Fruit fly (Drosophila melanogaster): Measurements from ENCODE around the gene CG13445.

CG13445 gene

dm6 chr3L:15771565-15771964 is 37.7 kb upstream of the CG13445 start (continued):
- peak; percentile 16 for TF ChIP-seq CG2712 (tag; optimal IDR thresholded peaks at IDR 0.05)
- no peak for TF ChIP-seq prd (optimal IDR thresholded peaks at IDR 0.05)
- TF ChIP-seq prd (GFP tag; IDR thresholded peaks at IDR 0.05) = peak; percentile 39; the same call in 1 of the 3 replicates
- TF ChIP-seq CG7357 (GFP tag; IDR thresholded peaks at IDR 0.05) = 0 out of 3 replicates have a peak, but pooled peaks have one; percentile 19
- peak; percentile 28 for TF ChIP-seq CG2678 (tag; optimal IDR thresholded peaks at IDR 0.05)
- peak; percentile 37 for TF ChIP-seq dmrt99B (tag; optimal IDR thresholded peaks at IDR 0.05)
- no peak for TF ChIP-seq bsh (GFP tag; optimal IDR thresholded peaks at IDR 0.05)
- peak; percentile 53; the same call in 2 of the 3 replicates for TF ChIP-seq zfh1 (GFP tag; IDR thresholded peaks at IDR 0.05)
- TF ChIP-seq Hmr (GFP tag; optimal IDR thresholded peaks at IDR 0.05) = peak; percentile 26
- TF ChIP-seq zen2 (GFP tag; IDR thresholded peaks at IDR 0.05; ENCODE audit: partially characterized antibody) = no peak
- TF ChIP-seq Hr51 (GFP tag; optimal IDR thresholded peaks at IDR 0.05) = peak in 1 of 2 experiments; percentile 26
- peak; percentile 68 for TF ChIP-seq sens (GFP tag)
- peak; percentile 3 for TF ChIP-seq CG18262 (tag; optimal IDR thresholded peaks at IDR 0.05)
- TF ChIP-seq CG9727 (GFP tag; optimal IDR thresholded peaks at IDR 0.05) = peak; percentile 10
- no peak for TF ChIP-seq CG2889 (GFP tag; IDR thresholded peaks at IDR 0.05)
- TF ChIP-seq gem (tag; optimal IDR thresholded peaks at IDR 0.05) = peak; percentile 38
- peak; percentile 24; the same call in 1 of the 2 replicates for TF ChIP-seq CG4404 (GFP tag; IDR thresholded peaks at IDR 0.05)
- peak; percentile 49; the same call in 1 of the 2 replicates for TF ChIP-seq slbo (GFP tag; IDR thresholded peaks at IDR 0.05)
- no peak for TF ChIP-seq Oaz (GFP tag; IDR thresholded peaks at IDR 0.05)
- TF ChIP-seq phol (tag; optimal IDR thresholded peaks at IDR 0.05) = peak; percentile 10
- no peak for TF ChIP-seq CG11560 (tag; IDR thresholded peaks at IDR 0.05)
- TF ChIP-seq CG7839 (tag; optimal IDR thresholded peaks at IDR 0.05) = peak; percentile 27
- peak; percentile 22 for TF ChIP-seq grau (tag; optimal IDR thresholded peaks at IDR 0.05)
- peak; percentile 48 for TF ChIP-seq CG3281 (GFP tag; optimal IDR thresholded peaks at IDR 0.05)
- peak; percentile 56 for TF ChIP-seq Med (GFP tag)

- no peak for TF ChIP-seq shn (GFP tag; optimal IDR thresholded peaks at IDR 0.05)
- no peak for TF ChIP-seq CG8281 (tag; optimal IDR thresholded peaks at IDR 0.05)
- no peak for TF ChIP-seq Mes4 (GFP tag; optimal IDR thresholded peaks at IDR 0.05)
- peak; percentile 21 for TF ChIP-seq Sry-β (GFP tag; optimal IDR thresholded peaks at IDR 0.05)
- peak; percentile 12 for TF ChIP-seq Hmr (GFP tag; optimal IDR thresholded peaks at IDR 0.05)
- TF ChIP-seq CG13424 (tag; optimal IDR thresholded peaks at IDR 0.05) = no peak
- no peak for TF ChIP-seq Dp (GFP tag; optimal IDR thresholded peaks at IDR 0.05)
- no peak for TF ChIP-seq maf-S (GFP tag; optimal IDR thresholded peaks at IDR 0.05)
- TF ChIP-seq Sox100B (GFP tag; optimal IDR thresholded peaks at IDR 0.05) = no peak
- no peak for TF ChIP-seq Six4 (GFP tag; optimal IDR thresholded peaks at IDR 0.05)
- TF ChIP-seq row (GFP tag; IDR thresholded peaks at IDR 0.05) = peak; percentile 44; the same call in 2 of the 3 replicates
- TF ChIP-seq eve (GFP tag; optimal IDR thresholded peaks at IDR 0.05) = peak in 1 of 2 experiments; percentile 31
- TF ChIP-seq CG18011 (GFP tag; optimal IDR thresholded peaks at IDR 0.05) = no peak
- TF ChIP-seq CG18599 (GFP tag; optimal IDR thresholded peaks at IDR 0.05) = peak; percentile 57
- no peak for TF ChIP-seq kah (GFP tag; optimal IDR thresholded peaks at IDR 0.05)
- peak; percentile 10 for TF ChIP-seq cwo (GFP tag; optimal IDR thresholded peaks at IDR 0.05)
- peak; percentile 2 for TF ChIP-seq CG11504 (tag; optimal IDR thresholded peaks at IDR 0.05)
- TF ChIP-seq CG2120 (GFP tag; optimal IDR thresholded peaks at IDR 0.05) = peak; percentile 29
- no peak for TF ChIP-seq CG3407 (GFP tag; optimal IDR thresholded peaks at IDR 0.05)
- TF ChIP-seq Xrp1 (GFP tag; IDR thresholded peaks at IDR 0.05) = no peak
- TF ChIP-seq CG14441 (GFP tag; IDR thresholded peaks at IDR 0.05) = no peak
- TF ChIP-seq vfl (GFP tag; optimal IDR thresholded peaks at IDR 0.05) = no peak
- TF ChIP-seq CG31441 (GFP tag; IDR thresholded peaks at IDR 0.05) = no peak
- no peak for TF ChIP-seq CG12155 (GFP tag; optimal IDR thresholded peaks at IDR 0.05)
- no peak for TF ChIP-seq gsb-n (tag; optimal IDR thresholded peaks at IDR 0.05)
- TF ChIP-seq ranshi (GFP tag; IDR thresholded peaks at IDR 0.05) = 0 out of 2 replicates have a peak, but pooled peaks have one; percentile 31
- no peak for TF ChIP-seq eyg (GFP tag; optimal IDR thresholded peaks at IDR 0.05)
- TF ChIP-seq CG2678 (tag; optimal IDR thresholded peaks at IDR 0.05) = peak; percentile 37
These were observed 37.0 kb upstream of the CG13445 start for dm6 chr3L:15772239-15772638.
